Worm (Caenorhabditis elegans): ENCODE data around the gene C31G12.1.
A peak's percentile ranks its signal among the peaks of the same experiment; 100 is the strongest.

C31G12.1 gene

ce11 chrV:18143445-18143844 is 36.3 kb upstream of the C31G12.1 start, which contains the start of gene Y37H2A.14:
TSS of gene Y37H2A.14 (plus strand) at chrV:18143745.
- no peak for TF ChIP-seq xbp-1 (tag; optimal IDR thresholded peaks at IDR 0.05)
- TF ChIP-seq lir-3 (tag; optimal IDR thresholded peaks at IDR 0.05; ENCODE audit: poor library complexity), result no peak
- TF ChIP-seq dpl-1 (GFP tag; optimal IDR thresholded peaks at IDR 0.05), result no peak
- TF ChIP-seq mab-9 (GFP tag; IDR thresholded peaks at IDR 0.05), result no peak
- no peak for TF ChIP-seq ets-5 (GFP tag; IDR thresholded peaks at IDR 0.05)
- no peak for TF ChIP-seq nhr-20 (tag; optimal IDR thresholded peaks at IDR 0.05)
- TF ChIP-seq nhr-84 (tag; optimal IDR thresholded peaks at IDR 0.05), result no peak
- no peak for TF ChIP-seq ceh-82 (tag; optimal IDR thresholded peaks at IDR 0.05)
- TF ChIP-seq unc-86 (tag; optimal IDR thresholded peaks at IDR 0.05), result no peak
- no peak for TF ChIP-seq ces-1 (GFP tag; optimal IDR thresholded peaks at IDR 0.05)
- TF ChIP-seq ama-1 (optimal IDR thresholded peaks at IDR 0.05), result no peak
- no peak for TF ChIP-seq pag-3 (tag; optimal IDR thresholded peaks at IDR 0.05; ENCODE audit: borderline replicate concordance, insufficient read depth)
- TF ChIP-seq jun-1 (tag; optimal IDR thresholded peaks at IDR 0.05), result no peak
- no peak for TF ChIP-seq ceh-8 (GFP tag; optimal IDR thresholded peaks at IDR 0.05)
- no peak for TF ChIP-seq F16B12.6 (tag; optimal IDR thresholded peaks at IDR 0.05)
- no peak for TF ChIP-seq tlp-1 (tag; optimal IDR thresholded peaks at IDR 0.05)
- no peak for TF ChIP-seq unc-62 (GFP tag; optimal IDR thresholded peaks at IDR 0.05)
- no peak for TF ChIP-seq snu-23 (GFP tag; optimal IDR thresholded peaks at IDR 0.05)

ce11 chrV:18144442-18144841 is 35.3 kb upstream of the C31G12.1 start:
- no peak for TF ChIP-seq mef-2 (tag; optimal IDR thresholded peaks at IDR 0.05)
- TF ChIP-seq efl-1 (optimal IDR thresholded peaks at IDR 0.05), result no peak
- TF ChIP-seq efl-1 (GFP tag; optimal IDR thresholded peaks at IDR 0.05 in 1 of 2), result peak in 1 of 2 experiments; percentile 61
- no peak for TF ChIP-seq nhr-11 (tag; optimal IDR thresholded peaks at IDR 0.05)
- TF ChIP-seq ces-1 (GFP tag; optimal IDR thresholded peaks at IDR 0.05), result no peak
- TF ChIP-seq snpc-4 (tag; optimal IDR thresholded peaks at IDR 0.05), result no peak

- no peak for TF ChIP-seq pax-3 (tag; optimal IDR thresholded peaks at IDR 0.05)
Observed at ce11 chrV:18146077-18146476, 33.7 kb upstream of the C31G12.1 start, which contains the start of gene C14A6.3. TSS of gene C14A6.3 (plus strand) at chrV:18146377.

DNA sequence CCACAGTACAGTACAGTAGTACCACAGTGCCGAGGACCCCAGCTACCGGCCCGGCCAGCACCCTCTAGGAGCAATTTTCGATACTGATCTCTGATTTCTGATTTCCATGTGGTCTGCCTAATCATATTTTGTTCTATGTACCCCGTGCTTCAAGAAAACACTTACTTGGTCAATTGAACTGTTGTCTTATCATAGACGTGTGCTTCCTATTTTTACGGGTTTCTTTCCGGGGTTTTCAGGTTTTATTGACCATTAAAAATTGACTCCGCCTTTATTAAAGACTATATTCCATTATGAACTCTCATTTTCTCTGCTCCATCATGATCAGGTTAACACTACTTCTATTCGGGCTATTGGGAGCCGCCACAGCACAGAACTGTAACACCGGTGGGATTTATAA is 22.1 kb upstream of the C31G12.1 start, which contains the start of gene clec-48:
Gene clec-48 (plus strand): TSS at position 320 of the 400 bp plus-strand sequence.
- TF ChIP-seq Y116A8C.19 (tag; optimal IDR thresholded peaks at IDR 0.05; ENCODE audit: borderline replicate concordance) (no peak), efl-1 (optimal IDR thresholded peaks at IDR 0.05) (no peak), efl-1 (GFP tag; optimal IDR thresholded peaks at IDR 0.05 in 1 of 2) (peak in 1 of 2 experiments; percentile 57), ama-1 (optimal IDR thresholded peaks at IDR 0.05) (no peak), ceh-90 (tag; optimal IDR thresholded peaks at IDR 0.05) (no peak)

DNA sequence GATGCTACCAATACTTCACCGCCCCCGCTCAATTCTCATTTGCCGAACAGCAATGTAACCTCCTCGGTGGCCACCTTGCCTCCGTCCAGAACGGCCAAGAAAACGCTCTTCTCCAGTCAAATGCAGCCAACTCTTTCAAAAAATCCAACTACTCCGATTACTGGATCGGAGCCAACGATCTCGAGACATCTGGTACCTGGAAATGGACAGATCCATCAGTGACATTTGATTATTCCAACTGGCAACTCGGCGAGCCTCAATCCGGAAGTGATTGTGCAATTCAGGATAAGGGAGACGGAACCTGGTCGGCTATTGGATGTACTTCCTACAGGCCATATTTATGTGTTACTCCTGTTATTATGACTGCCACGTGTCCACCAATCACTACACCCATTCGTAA is 21.6 kb upstream of the C31G12.1 start:
- TF ChIP-seq C16A3.4 (tag; optimal IDR thresholded peaks at IDR 0.05) (no peak), nhr-19 (GFP tag; conservative IDR thresholded peaks at IDR 0.05) (no peak), ztf-4 (tag; optimal IDR thresholded peaks at IDR 0.05) (no peak)

DNA sequence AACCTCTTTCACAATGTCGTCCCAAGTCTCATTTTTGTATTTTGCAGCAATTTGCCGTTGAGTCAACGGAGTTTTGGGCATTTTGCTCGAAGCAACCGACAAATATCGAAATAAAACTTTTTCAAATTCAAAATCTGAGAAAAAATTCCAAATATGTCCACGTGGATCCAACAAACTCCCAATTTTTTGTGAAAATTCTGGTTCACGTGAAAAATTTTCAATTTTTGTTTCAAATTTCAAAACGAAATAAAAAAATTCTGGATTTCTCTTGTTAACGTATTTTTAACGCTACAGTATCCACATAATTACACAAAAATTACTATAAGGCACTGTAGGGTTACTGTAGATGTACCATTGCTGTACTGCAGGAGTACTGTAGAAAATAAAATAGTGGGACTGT is 18.5 kb upstream of the C31G12.1 start, which contains the start of gene C14A6.13:
Gene C14A6.13 (minus strand): TSS at position 101 of the 400 bp plus-strand sequence.
- TF ChIP-seq aha-1 (tag; optimal IDR thresholded peaks at IDR 0.05) (no peak), elt-2 (tag; optimal IDR thresholded peaks at IDR 0.05) (no peak), nhr-85 (tag) (no peak), ztf-11 (tag; optimal IDR thresholded peaks at IDR 0.05) (no peak)
